Fruit fly (Drosophila melanogaster) Kc167 (cell line): ENCODE measurements around the gene CG15784.

ENCODE experiments used
- Myc ChIP-seq: fragments of >200 bp; optimal IDR thresholded peaks from 2 replicates; lab custom pipeline; 2017; ENCODE audit warnings: missing external identifiers
- Sin3A ChIP-seq: fragments of >200 bp; optimal IDR thresholded peaks from 2 replicates; lab custom pipeline; 2018; ENCODE audit warnings: missing external identifiers
- h ChIP-seq: fragments of >200 bp; optimal IDR thresholded peaks from 3 replicates; lab custom pipeline; 2018; ENCODE audit warnings: missing external identifiers
- psq ChIP-seq: fragments of >200 bp; optimal IDR thresholded peaks from 2 replicates; lab custom pipeline; 2017; ENCODE audit warnings: missing external identifiers
- ttk ChIP-seq: sonication (Bioruptor generic); optimal IDR thresholded peaks from 2 replicates; lab custom pipeline; 2017; ENCODE audit warnings: missing external identifiers

dm6 chrX:5446404-5446803 lies 17.0 kb downstream of the CG15784 start, which contains the start of gene SPR:
- no peak for TF ChIP-seq Sin3A
- TF ChIP-seq h (lab: Kevin White, UChicago), result no peak
- TF ChIP-seq psq (lab: Kevin White, UChicago), result no peak
- no peak for TF ChIP-seq ttk (lab: Kevin White, UChicago)
- TF ChIP-seq Myc (lab: Kevin White, UChicago), result no peak
